Worm (Caenorhabditis elegans): ENCODE results near the gene F18G5.1.

The F18G5.1 gene

DNA sequence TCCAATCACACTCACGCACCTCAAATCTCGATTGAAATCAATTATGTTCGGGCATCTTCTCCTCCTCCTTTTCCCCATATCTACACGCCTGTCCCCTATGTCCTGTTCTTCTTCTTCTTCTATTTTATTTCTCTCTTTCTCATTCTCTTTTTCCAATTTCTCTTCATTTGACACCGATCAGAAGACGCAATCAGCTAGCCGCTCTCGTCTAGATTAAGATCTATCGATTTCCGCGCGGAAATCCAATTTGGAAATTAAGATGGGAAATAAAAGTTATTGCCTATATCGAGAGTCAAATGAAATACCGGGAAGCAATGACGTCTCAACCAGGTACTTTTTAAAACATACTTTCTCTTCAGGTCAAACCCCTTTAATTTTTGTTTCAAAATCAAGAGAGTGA lies 31.2 kb upstream of the F18G5.1 start:
- TF ChIP-seq fos-1 (tag; optimal IDR thresholded peaks at IDR 0.05), result peak; percentile 6
- no peak for TF ChIP-seq nhr-10 (tag; optimal IDR thresholded peaks at IDR 0.05)
- no peak for TF ChIP-seq lin-11 (tag; optimal IDR thresholded peaks at IDR 0.05)
- TF ChIP-seq elt-1 (tag; optimal IDR thresholded peaks at IDR 0.05), result peak; percentile 72
- no peak for TF ChIP-seq unc-39 (tag; optimal IDR thresholded peaks at IDR 0.05)
- TF ChIP-seq ama-1 (optimal IDR thresholded peaks at IDR 0.05), result no peak
- no peak for TF ChIP-seq nhr-23 (tag; optimal IDR thresholded peaks at IDR 0.05)
- TF ChIP-seq ZK546.5 (tag; optimal IDR thresholded peaks at IDR 0.05), result no peak
- no peak for TF ChIP-seq unc-62 (GFP tag; optimal IDR thresholded peaks at IDR 0.05)
- TF ChIP-seq alr-1 (tag; optimal IDR thresholded peaks at IDR 0.05), result no peak
- TF ChIP-seq nhr-12 (tag; optimal IDR thresholded peaks at IDR 0.05), result no peak
- no peak for TF ChIP-seq skn-1 (tag; optimal IDR thresholded peaks at IDR 0.05)
- TF ChIP-seq nhr-129 (tag; optimal IDR thresholded peaks at IDR 0.05), result no peak
- no peak for TF ChIP-seq mbf-1 (tag; optimal IDR thresholded peaks at IDR 0.05)
- TF ChIP-seq nhr-237 (tag; optimal IDR thresholded peaks at IDR 0.05), result no peak
- TF ChIP-seq ceh-82 (tag; optimal IDR thresholded peaks at IDR 0.05), result no peak
- no peak for TF ChIP-seq nhr-6 (tag; optimal IDR thresholded peaks at IDR 0.05)
- TF ChIP-seq ztf-11 (tag; optimal IDR thresholded peaks at IDR 0.05), result no peak
- TF ChIP-seq blmp-1 (tag; optimal IDR thresholded peaks at IDR 0.05; ENCODE audit: insufficient read depth), result peak; percentile 14
- no peak for TF ChIP-seq egl-27 (tag; optimal IDR thresholded peaks at IDR 0.05)
- TF ChIP-seq lsy-2 (tag; optimal IDR thresholded peaks at IDR 0.05), result no peak
- TF ChIP-seq lin-13 (GFP tag; optimal IDR thresholded peaks at IDR 0.05), result no peak
- no peak for TF ChIP-seq ztf-1 (GFP tag; conservative IDR thresholded peaks at IDR 0.05)
- TF ChIP-seq snpc-4 (tag; optimal IDR thresholded peaks at IDR 0.05), result no peak
- TF ChIP-seq ztf-4 (tag; optimal IDR thresholded peaks at IDR 0.05), result no peak
- TF ChIP-seq sma-9 (GFP tag; optimal IDR thresholded peaks at IDR 0.05), result peak; percentile 50
- TF ChIP-seq sma-9 (tag; optimal IDR thresholded peaks at IDR 0.05), result no peak
- TF ChIP-seq mab-5 (tag; optimal IDR thresholded peaks at IDR 0.05), result no peak
- no peak for TF ChIP-seq Y55F3AM.14 (GFP tag; optimal IDR thresholded peaks at IDR 0.05)
- TF ChIP-seq gmeb-1 (tag; optimal IDR thresholded peaks at IDR 0.05), result no peak
- TF ChIP-seq sem-4 (tag; optimal IDR thresholded peaks at IDR 0.05), result peak; percentile 70
- no peak for TF ChIP-seq nhr-77 (tag; optimal IDR thresholded peaks at IDR 0.05)
- peak; percentile 25 for TF ChIP-seq C34F6.9 (tag; optimal IDR thresholded peaks at IDR 0.05)
- peak; percentile 19 for TF ChIP-seq nhr-21 (tag; optimal IDR thresholded peaks at IDR 0.05)
- no peak for TF ChIP-seq elt-3 (tag; optimal IDR thresholded peaks at IDR 0.05)
- no peak for TF ChIP-seq mdl-1 (tag; optimal IDR thresholded peaks at IDR 0.05)
- no peak for TF ChIP-seq nhr-11 (tag; optimal IDR thresholded peaks at IDR 0.05)
- no peak for TF ChIP-seq dmd-4 (tag; optimal IDR thresholded peaks at IDR 0.05)
- no peak for TF ChIP-seq sma-3 (GFP tag; optimal IDR thresholded peaks at IDR 0.05)
- TF ChIP-seq lin-39 (tag; optimal IDR thresholded peaks at IDR 0.05), result no peak
- no peak for TF ChIP-seq unc-55 (GFP tag; optimal IDR thresholded peaks at IDR 0.05)
- peak; percentile 97 for TF ChIP-seq ceh-16 (tag; optimal IDR thresholded peaks at IDR 0.05)
- no peak for TF ChIP-seq zag-1 (tag; optimal IDR thresholded peaks at IDR 0.05)
- no peak for TF ChIP-seq crh-2 (tag; optimal IDR thresholded peaks at IDR 0.05)
- peak; percentile 23 for TF ChIP-seq nhr-25 (tag; optimal IDR thresholded peaks at IDR 0.05)

DNA sequence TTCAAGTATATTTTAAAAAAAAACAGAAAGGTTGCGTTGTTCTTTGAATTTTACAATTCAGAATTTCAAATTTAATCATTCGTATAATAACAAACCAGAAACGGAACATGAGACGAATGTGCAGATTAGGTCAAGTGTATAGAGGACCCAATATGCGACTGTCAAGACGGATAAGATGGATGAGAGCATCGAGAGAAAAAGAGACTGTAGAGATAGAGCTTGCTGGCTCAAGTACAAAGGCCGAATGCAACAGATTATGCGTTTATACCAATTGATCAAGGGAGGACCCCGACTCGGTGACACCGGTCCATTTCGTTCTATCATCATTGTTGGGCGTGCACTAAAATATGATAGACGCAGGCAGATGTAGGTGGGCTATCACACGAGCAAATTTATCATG lies 29.3 kb upstream of the F18G5.1 start:
- no peak for TF ChIP-seq lin-13 (GFP tag; optimal IDR thresholded peaks at IDR 0.05)
- TF ChIP-seq unc-39 (tag; optimal IDR thresholded peaks at IDR 0.05), result no peak
- TF ChIP-seq skn-1 (tag; optimal IDR thresholded peaks at IDR 0.05), result no peak

DNA sequence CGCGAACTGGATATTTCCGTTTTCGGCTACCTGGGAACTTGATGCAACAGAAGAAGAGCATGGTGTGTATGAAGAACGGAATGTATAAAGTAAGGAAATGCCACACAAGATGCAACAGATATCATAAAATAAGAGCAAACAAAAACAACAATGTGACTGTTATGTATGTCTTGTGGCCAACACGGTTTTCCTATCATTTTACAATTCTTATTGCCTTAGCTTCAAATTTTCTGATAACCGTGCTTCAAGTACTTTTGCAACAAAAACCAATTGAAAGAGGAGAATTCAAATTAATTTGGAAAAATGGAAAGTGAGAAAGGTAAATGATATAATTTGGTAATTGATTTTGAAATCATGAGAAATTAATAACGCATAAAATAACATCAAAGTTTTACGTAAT lies 28.1 kb upstream of the F18G5.1 start:
- TF ChIP-seq fos-1 (tag; optimal IDR thresholded peaks at IDR 0.05) (peak; percentile 12), mab-5 (tag; optimal IDR thresholded peaks at IDR 0.05) (no peak), ztf-1 (GFP tag; conservative IDR thresholded peaks at IDR 0.05) (no peak), sma-9 (GFP tag; optimal IDR thresholded peaks at IDR 0.05) (no peak), sma-9 (tag; optimal IDR thresholded peaks at IDR 0.05) (no peak)
